Fruit fly (Drosophila melanogaster): ENCODE measurements around the gene CG9121.

Gene CG9121

DNA sequence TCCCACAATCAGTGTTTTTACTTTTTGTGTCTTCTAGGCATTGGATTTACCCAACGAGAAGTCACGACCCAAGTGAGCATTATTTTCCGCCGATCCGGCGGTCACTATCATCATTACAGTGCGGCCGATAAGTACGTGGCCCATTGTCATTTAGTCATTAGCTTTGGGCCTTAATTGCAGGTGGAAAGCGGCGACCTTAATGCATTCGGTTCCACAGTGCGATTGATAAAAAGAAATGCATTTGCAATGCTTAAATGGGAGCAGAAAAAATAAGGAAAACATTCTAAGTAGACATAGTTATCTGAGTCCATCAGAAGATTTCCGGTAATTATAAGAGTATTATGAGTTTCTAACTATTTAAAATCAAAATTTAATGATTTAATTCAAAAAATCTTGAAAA is 41.3 kb upstream of the CG9121 start (continued):
- TF ChIP-seq CG6808 (GFP tag; optimal IDR thresholded peaks at IDR 0.05) (peak; percentile 29), Blimp-1 (GFP tag; optimal IDR thresholded peaks at IDR 0.05) (no peak), CG32006 (GFP tag; optimal IDR thresholded peaks at IDR 0.05) (peak; percentile 20), ss (GFP tag; optimal IDR thresholded peaks at IDR 0.05) (no peak), CG9139 (GFP tag; optimal IDR thresholded peaks at IDR 0.05) (no peak), Hr38 (GFP tag; optimal IDR thresholded peaks at IDR 0.05) (no peak), CG11902 (GFP tag; optimal IDR thresholded peaks at IDR 0.05) (peak; percentile 26), Sox14 (GFP tag; optimal IDR thresholded peaks at IDR 0.05) (peak; percentile 20), Smox (GFP tag; optimal IDR thresholded peaks at IDR 0.05) (peak; percentile 1), CG3919 (GFP tag; optimal IDR thresholded peaks at IDR 0.05) (no peak), cyc (GFP tag; optimal IDR thresholded peaks at IDR 0.05) (no peak), acj6 (GFP tag; optimal IDR thresholded peaks at IDR 0.05) (peak; percentile 8), Gug (GFP tag; IDR thresholded peaks at IDR 0.05) (no peak), lz (GFP tag; optimal IDR thresholded peaks at IDR 0.05) (peak; percentile 32), CG6854 (GFP tag; optimal IDR thresholded peaks at IDR 0.05) (no peak), achi (GFP tag; optimal IDR thresholded peaks at IDR 0.05) (no peak), fd85E (GFP tag; optimal IDR thresholded peaks at IDR 0.05) (no peak), CG11762 (GFP tag; optimal IDR thresholded peaks at IDR 0.05; ENCODE audit: insufficient read depth) (no peak), CG15336 (GFP tag; IDR thresholded peaks at IDR 0.05) (no peak)

- TF ChIP-seq CG31627 (GFP tag; optimal IDR thresholded peaks at IDR 0.05) (no peak), CG4318 (GFP tag; optimal IDR thresholded peaks at IDR 0.05) (no peak), CG8119 (GFP tag; IDR thresholded peaks at IDR 0.05) (peak; percentile 65), Sox15 (GFP tag; optimal IDR thresholded peaks at IDR 0.05) (no peak), Hr39 (GFP tag; optimal IDR thresholded peaks at IDR 0.05) (no peak), CG16779 (tag; optimal IDR thresholded peaks at IDR 0.05) (peak; percentile 18), Eip75B (GFP tag; optimal IDR thresholded peaks at IDR 0.05) (peak; percentile 27), Hr4 (GFP tag; optimal IDR thresholded peaks at IDR 0.05) (no peak), Blimp-1 (GFP tag; optimal IDR thresholded peaks at IDR 0.05) (no peak), dac (GFP tag; optimal IDR thresholded peaks at IDR 0.05) (peak; percentile 30), CG6808 (GFP tag; optimal IDR thresholded peaks at IDR 0.05) (no peak), lz (GFP tag; optimal IDR thresholded peaks at IDR 0.05) (peak; percentile 2), CG15336 (GFP tag; IDR thresholded peaks at IDR 0.05) (peak; percentile 64), acj6 (GFP tag; optimal IDR thresholded peaks at IDR 0.05) (peak; percentile 46), CG10631 (GFP tag; optimal IDR thresholded peaks at IDR 0.05) (peak; percentile 39), spab (GFP tag; optimal IDR thresholded peaks at IDR 0.05) (peak; percentile 18), vri (GFP tag; optimal IDR thresholded peaks at IDR 0.05) (no peak), CG11902 (GFP tag; optimal IDR thresholded peaks at IDR 0.05) (no peak), CG1621 (tag; optimal IDR thresholded peaks at IDR 0.05) (peak; percentile 21), fkh (GFP tag; optimal IDR thresholded peaks at IDR 0.05) (no peak), Smox (GFP tag; optimal IDR thresholded peaks at IDR 0.05) (no peak), Sox14 (GFP tag; optimal IDR thresholded peaks at IDR 0.05) (peak; percentile 17), CG7368 (GFP tag; optimal IDR thresholded peaks at IDR 0.05) (no peak), Gug (GFP tag; IDR thresholded peaks at IDR 0.05) (no peak; the same call in 1 of the 2 replicates), CG34406 (GFP tag; optimal IDR thresholded peaks at IDR 0.05) (no peak), CG3032 (tag; optimal IDR thresholded peaks at IDR 0.05) (peak; percentile 41), CG6854 (GFP tag; optimal IDR thresholded peaks at IDR 0.05) (no peak), achi (GFP tag; optimal IDR thresholded peaks at IDR 0.05) (peak; percentile 43), CG3919 (GFP tag; optimal IDR thresholded peaks at IDR 0.05) (peak; percentile 9), CG32006 (GFP tag; optimal IDR thresholded peaks at IDR 0.05) (peak; percentile 77), Lpt (GFP tag; optimal IDR thresholded peaks at IDR 0.05) (no peak), net (GFP tag; optimal IDR thresholded peaks at IDR 0.05) (peak; percentile 26), esn (GFP tag; optimal IDR thresholded peaks at IDR 0.05) (peak; percentile 21), CG10669 (GFP tag; optimal IDR thresholded peaks at IDR 0.05) (peak; percentile 40), cyc (GFP tag; optimal IDR thresholded peaks at IDR 0.05) (no peak), dsx (GFP tag; optimal IDR thresholded peaks at IDR 0.05; ENCODE audit: poor library complexity, severe bottlenecking) (no peak), Met (GFP tag; optimal IDR thresholded peaks at IDR 0.05) (no peak), Eip78C (GFP tag) (peak; percentile 72), Eip93F (GFP tag; optimal IDR thresholded peaks at IDR 0.05) (no peak), CG6163 (GFP tag; IDR thresholded peaks at IDR 0.05) (0 out of 3 replicates have a peak, but pooled peaks have one; percentile 32), Ets21C (GFP tag; optimal IDR thresholded peaks at IDR 0.05) (no peak), Ets96B (tag; optimal IDR thresholded peaks at IDR 0.05) (no peak), Sox102F (GFP tag; optimal IDR thresholded peaks at IDR 0.05) (no peak)
Measured at dm6 chr2L:5090352-5090751, 39.5 kb upstream of the CG9121 start.

All from whole organism, prepupa.